Worm (Caenorhabditis elegans): Measurements from ENCODE around the gene srz-25.

Gene srz-25

DNA sequence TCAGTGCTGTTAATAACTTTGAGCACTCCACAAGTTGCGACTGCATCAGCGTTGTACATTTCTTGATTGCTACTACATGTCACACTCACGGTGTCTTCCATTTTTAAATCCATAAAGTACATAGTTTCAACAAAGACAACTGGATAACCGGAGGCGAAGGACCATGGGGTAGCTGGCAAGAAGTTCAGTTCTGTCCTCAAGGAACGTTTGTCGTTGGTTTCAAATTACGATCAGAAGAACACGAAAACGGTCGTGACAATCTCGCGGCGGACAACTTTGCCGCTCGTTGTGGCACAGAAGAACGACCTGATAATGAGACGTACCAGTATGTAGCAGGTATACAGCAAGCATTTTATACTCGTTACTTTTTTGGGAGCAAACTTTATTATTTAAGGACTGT, 7.7 kb upstream of the srz-25 start, which contains the start of gene C18D4.3:
C18D4.3 (minus strand) TSS at position 101 of the 400 bp plus-strand sequence.
- no peak for TF ChIP-seq egl-27 (tag; optimal IDR thresholded peaks at IDR 0.05)
- TF ChIP-seq jun-1 (tag; optimal IDR thresholded peaks at IDR 0.05): no peak
- TF ChIP-seq lir-3 (tag; optimal IDR thresholded peaks at IDR 0.05): no peak
- no peak for TF ChIP-seq nhr-111 (GFP tag; optimal IDR thresholded peaks at IDR 0.05)
- no peak for TF ChIP-seq set-16 (GFP tag; IDR thresholded peaks at IDR 0.05)
- TF ChIP-seq lsy-2 (tag; optimal IDR thresholded peaks at IDR 0.05): no peak
- no peak for TF ChIP-seq nhr-25 (tag; optimal IDR thresholded peaks at IDR 0.05; ENCODE audit: borderline replicate concordance, insufficient read depth)
- TF ChIP-seq cey-2 (tag; optimal IDR thresholded peaks at IDR 0.05; ENCODE audit: borderline replicate concordance, insufficient read depth): no peak
- no peak for TF ChIP-seq egl-43 (GFP tag; IDR thresholded peaks at IDR 0.05)
- no peak for TF ChIP-seq rbr-2 (tag; optimal IDR thresholded peaks at IDR 0.05)
- no peak for TF ChIP-seq F49E8.2 (tag; optimal IDR thresholded peaks at IDR 0.05; ENCODE audit: borderline replicate concordance)
- no peak for TF ChIP-seq ceh-32 (tag; optimal IDR thresholded peaks at IDR 0.05; ENCODE audit: poor library complexity)
- no peak for TF ChIP-seq zip-2 (tag; optimal IDR thresholded peaks at IDR 0.05)
- no peak for TF ChIP-seq dpl-1 (GFP tag; optimal IDR thresholded peaks at IDR 0.05)
- TF ChIP-seq tag-97 (GFP tag; IDR thresholded peaks at IDR 0.05): no peak
- no peak for TF ChIP-seq mxl-3 (GFP tag; optimal IDR thresholded peaks at IDR 0.05)
- no peak for TF ChIP-seq php-3 (GFP tag; IDR thresholded peaks at IDR 0.05)
- no peak for TF ChIP-seq lin-39 (tag; optimal IDR thresholded peaks at IDR 0.05)

DNA sequence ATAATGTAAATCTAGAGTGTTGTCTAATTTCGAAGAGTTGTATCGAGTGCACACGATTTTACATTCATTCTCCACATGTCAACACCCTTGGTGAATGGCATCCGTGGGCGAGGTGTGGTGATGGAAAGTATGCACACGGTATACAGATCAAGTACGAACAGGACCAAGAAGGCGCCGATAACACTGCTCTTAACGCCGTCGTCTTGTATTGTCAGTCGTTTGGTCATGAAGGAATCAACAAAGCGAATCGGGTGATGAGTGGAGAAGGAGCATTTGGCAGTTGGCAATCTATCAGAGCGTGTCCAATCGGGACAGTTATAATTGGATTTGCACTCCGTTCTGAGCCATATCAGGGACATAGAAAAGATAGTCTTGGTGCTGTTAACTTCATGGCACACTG, 7.2 kb upstream of the srz-25 start:
- no peak for TF ChIP-seq daf-16 (GFP tag; optimal IDR thresholded peaks at IDR 0.05)
- TF ChIP-seq daf-16 (tag; optimal IDR thresholded peaks at IDR 0.05): no peak
- no peak for TF ChIP-seq unc-130 (GFP tag; optimal IDR thresholded peaks at IDR 0.05)
- no peak for TF ChIP-seq dmd-9 (GFP tag; IDR thresholded peaks at IDR 0.05)
- peak; percentile 67 for TF ChIP-seq aha-1 (tag)
- TF ChIP-seq pha-4 (GFP tag; IDR thresholded peaks at IDR 0.05): no peak
- TF ChIP-seq pha-4 (tag; optimal IDR thresholded peaks at IDR 0.05): no peak
- peak in 1 of 2 experiments; percentile 68 for TF ChIP-seq unc-62 (GFP tag; optimal IDR thresholded peaks at IDR 0.05 in 1 of 2)
- TF ChIP-seq unc-62 (tag; optimal IDR thresholded peaks at IDR 0.05): no peak
- no peak for TF ChIP-seq R02D3.7 (tag; optimal IDR thresholded peaks at IDR 0.05)
- no peak for TF ChIP-seq tra-1 (GFP tag; IDR thresholded peaks at IDR 0.05)

DNA sequence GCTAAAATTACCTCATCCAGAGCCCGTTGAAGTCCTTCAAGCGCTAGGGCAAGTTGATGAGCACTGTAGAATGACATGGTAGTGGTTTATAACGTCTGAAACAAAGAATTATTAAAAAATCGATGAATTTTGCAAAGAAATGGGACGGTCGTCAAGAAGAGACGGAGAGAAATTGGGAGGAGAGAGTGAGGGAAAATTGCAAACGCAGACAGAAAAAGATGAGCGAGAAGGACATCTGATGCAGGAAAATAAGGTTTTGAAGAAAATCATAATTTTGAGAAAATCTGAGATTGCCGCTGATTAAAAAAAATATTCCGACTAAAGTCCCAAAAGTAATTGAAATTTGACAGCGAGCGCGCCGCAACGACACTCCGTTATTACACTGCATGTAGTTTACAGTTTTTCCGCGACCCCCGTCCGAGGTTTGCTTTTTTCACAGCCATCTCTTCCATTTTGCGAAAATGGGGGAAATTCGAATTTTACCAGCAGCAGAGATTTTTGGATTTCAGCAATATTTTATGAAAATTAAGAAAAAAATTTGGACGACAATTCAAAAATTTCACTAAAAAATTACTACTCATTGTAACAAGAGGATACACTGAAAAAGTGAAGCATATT, 2.0 kb upstream of the srz-25 start, which contains the start of gene C18D4.6:
C18D4.6 (minus strand) TSS at position 97 of the 618 bp plus-strand sequence.
- TF ChIP-seq dve-1 (tag; optimal IDR thresholded peaks at IDR 0.05; ENCODE audit: insufficient read depth) (no peak), F44E2.7 (GFP tag; IDR thresholded peaks at IDR 0.05) (no peak), duxl-1 (tag; optimal IDR thresholded peaks at IDR 0.05; ENCODE audit: poor library complexity) (peak; percentile 85), set-16 (GFP tag; IDR thresholded peaks at IDR 0.05) (no peak), nhr-28 (tag; optimal IDR thresholded peaks at IDR 0.05) (no peak), mes-2 (tag; optimal IDR thresholded peaks at IDR 0.05; ENCODE audit: poor library complexity, severe bottlenecking) (peak; percentile 54), dmd-6 (GFP tag; IDR thresholded peaks at IDR 0.05) (no peak), mxl-2 (GFP tag; conservative IDR thresholded peaks at IDR 0.05) (no peak), nhr-111 (GFP tag; optimal IDR thresholded peaks at IDR 0.05) (no peak), hif-1 (tag; optimal IDR thresholded peaks at IDR 0.05) (no peak), ceh-28 (tag; optimal IDR thresholded peaks at IDR 0.05) (no peak), nhr-41 (GFP tag; IDR thresholded peaks at IDR 0.05) (no peak), hlh-11 (tag; optimal IDR thresholded peaks at IDR 0.05) (no peak), T20F7.1 (GFP tag; optimal IDR thresholded peaks at IDR 0.05) (peak; percentile 83), aha-1 (tag) (no peak), dpl-1 (GFP tag; optimal IDR thresholded peaks at IDR 0.05) (peak; percentile 3), lim-7 (GFP tag; IDR thresholded peaks at IDR 0.05) (no peak), ceh-20 (GFP tag; IDR thresholded peaks at IDR 0.05) (no peak), lin-38 (GFP tag; IDR thresholded peaks at IDR 0.05) (no peak), gei-8 (GFP tag; optimal IDR thresholded peaks at IDR 0.05) (no peak), Y48G9A.11 (GFP tag; IDR thresholded peaks at IDR 0.05) (no peak), spr-1 (tag; optimal IDR thresholded peaks at IDR 0.05) (no peak), D1046.2 (GFP tag; IDR thresholded peaks at IDR 0.05) (no peak), pha-4 (GFP tag; IDR thresholded peaks at IDR 0.05) (no peak), pha-4 (tag; optimal IDR thresholded peaks at IDR 0.05) (no peak)
